Worm (Caenorhabditis elegans): Measurements from ENCODE around the gene C36C9.11.

- TF ChIP-seq him-1 (tag; optimal IDR thresholded peaks at IDR 0.05) (no peak), W03F9.2 (tag; optimal IDR thresholded peaks at IDR 0.05) (no peak)
Observed at ce11 chrX:1674056-1674455, 13.1 kb upstream of the C36C9.11 start, which contains the start of gene tbx-31.

All from whole organism, L4/young adult.